Worm (Caenorhabditis elegans) whole organism, L1 larva: ENCODE data around the gene F57C2.4.

Source experiments
- C04F5.9 ChIP-seq: sonication (generic microtip); optimal IDR thresholded peaks from 2 replicates; lab custom pipeline; 2016; ENCODE audit warnings: missing genetic modification characterization, missing compliant biosample characterization
- C16A3.4 ChIP-seq: fragments of 150-350 bp; optimal IDR thresholded peaks from 2 replicates; lab custom pipeline; 2014; ENCODE audit warnings: missing biosample characterization, missing genetic modification characterization
- C34B4.2 ChIP-seq: sonication (generic microtip); optimal IDR thresholded peaks from 2 replicates; lab custom pipeline; 2017; ENCODE audit warnings: mild to moderate bottlenecking, missing genetic modification characterization, missing compliant biosample characterization
- F16B12.6 ChIP-seq: fragments of 150-350 bp; optimal IDR thresholded peaks from 2 replicates; lab custom pipeline; 2014; ENCODE audit warnings: missing biosample characterization, missing genetic modification characterization
- aha-1 ChIP-seq: fragments of 150-350 bp; optimal IDR thresholded peaks from 2 replicates; lab custom pipeline; 2014; ENCODE audit warnings: missing biosample characterization, missing genetic modification characterization
- ceh-8 ChIP-seq: fragments of 200-800 bp; sonication (Bioruptor generic); optimal IDR thresholded peaks from 2 replicates; lab custom pipeline; 2018; ENCODE audit warnings: mild to moderate bottlenecking, missing genetic modification characterization, moderate library complexity, missing compliant biosample characterization
- ceh-82 ChIP-seq, 3 experiments: fragments of 150-350 bp in 1 of 3; sonication (generic microtip) in 2 of 3; optimal IDR thresholded peaks; 2 replicates each; lab custom pipeline; 2014 to 2017; ENCODE audit warnings: missing biosample characterization in 3 of 3, missing genetic modification characterization in 3 of 3
- ces-1 ChIP-seq: fragments of 150-350 bp; optimal IDR thresholded peaks from 2 replicates; lab custom pipeline; 2014; ENCODE audit warnings: missing biosample characterization, missing genetic modification reagents, missing genetic modification characterization
- dpl-1 ChIP-seq, 3 experiments: fragments of 150-350 bp in 2 of 3; sonication (generic microtip) in 1 of 3; optimal IDR thresholded peaks; 2 replicates each; lab custom pipeline; 2014 to 2017; ENCODE audit warnings: missing biosample characterization in 3 of 3, missing genetic modification characterization in 3 of 3, missing genetic modification reagents in 3 of 3
- dsc-1 ChIP-seq: sonication (generic microtip); optimal IDR thresholded peaks from 2 replicates; lab custom pipeline; 2016; ENCODE audit warnings: mild to moderate bottlenecking, missing genetic modification characterization, missing compliant biosample characterization
- efl-3 ChIP-seq: fragments of 200-800 bp; sonication (Bioruptor generic); optimal IDR thresholded peaks from 2 replicates; lab custom pipeline; 2018; ENCODE audit warnings: mild to moderate bottlenecking, missing genetic modification characterization, missing compliant biosample characterization
- egl-27 ChIP-seq, 2 experiments: fragments of 150-350 bp in 1 of 2; sonication (generic microtip); optimal IDR thresholded peaks; 3 replicates each; lab custom pipeline; 2017 to 2018; ENCODE audit warnings: missing biosample characterization in 2 of 2, missing genetic modification characterization in 2 of 2, missing genetic modification reagents in 2 of 2
- elt-2 ChIP-seq: sonication (generic microtip); optimal IDR thresholded peaks from 2 replicates; lab custom pipeline; 2016; ENCODE audit warnings: missing genetic modification characterization, mild to moderate bottlenecking, inconsistent platforms, missing compliant biosample characterization, missing genetic modification reagents
- ets-5 ChIP-seq: fragments of 200-800 bp; sonication (Bioruptor generic); IDR thresholded peaks from 2 replicates; pipeline ENCODE4 v1.3.6; 2022; ENCODE audit warnings: missing genetic modification characterization, missing compliant biosample characterization
- fkh-10 ChIP-seq: sonication (generic microtip); optimal IDR thresholded peaks from 2 replicates; lab custom pipeline; 2017; ENCODE audit warnings: missing biosample characterization, missing genetic modification reagents, missing genetic modification characterization
- fkh-8 ChIP-seq: sonication (generic microtip); optimal IDR thresholded peaks from 2 replicates; lab custom pipeline; 2016; ENCODE audit warnings: mild to moderate bottlenecking, missing genetic modification characterization, missing compliant biosample characterization
- fos-1 ChIP-seq: fragments of 150-350 bp; optimal IDR thresholded peaks from 2 replicates; lab custom pipeline; 2014; ENCODE audit warnings: missing biosample characterization, missing genetic modification characterization
- grh-1 ChIP-seq: fragments of 200-800 bp; sonication (Bioruptor generic); IDR thresholded peaks from 2 replicates; pipeline ENCODE4 v1.3.6; 2022; ENCODE audit warnings: missing genetic modification reagents, missing genetic modification characterization, missing compliant biosample characterization
- hlh-17 ChIP-seq: fragments of 200-800 bp; sonication (Bioruptor generic); optimal IDR thresholded peaks from 2 replicates; lab custom pipeline; 2018; ENCODE audit warnings: missing genetic modification characterization, mild to moderate bottlenecking, missing compliant biosample characterization, moderate library complexity, borderline replicate concordance
- hlh-4 ChIP-seq: sonication (generic microtip); optimal IDR thresholded peaks from 2 replicates; lab custom pipeline; 2016; ENCODE audit warnings: mild to moderate bottlenecking, missing genetic modification characterization, missing compliant biosample characterization
- hpl-2 ChIP-seq: fragments of 150-350 bp; optimal IDR thresholded peaks from 2 replicates; lab custom pipeline; 2014; ENCODE audit warnings: missing biosample characterization, missing genetic modification reagents, missing genetic modification characterization
- irx-1 ChIP-seq: sonication (generic microtip); optimal IDR thresholded peaks from 2 replicates; lab custom pipeline; 2016; ENCODE audit warnings: missing genetic modification characterization, missing compliant biosample characterization
- isw-1 ChIP-seq: fragments of 200-800 bp; sonication (Bioruptor generic); IDR thresholded peaks from 2 replicates; pipeline ENCODE4 v1.3.6; 2022; ENCODE audit warnings: missing genetic modification characterization, missing compliant biosample characterization
- lin-13 ChIP-seq: fragments of 150-350 bp; optimal IDR thresholded peaks from 2 replicates; lab custom pipeline; 2014; ENCODE audit warnings: missing biosample characterization, missing genetic modification reagents, missing genetic modification characterization
- lin-15B ChIP-seq: fragments of 150-350 bp; sonication (generic microtip); optimal IDR thresholded peaks from 3 replicates; lab custom pipeline; 2014; ENCODE audit warnings: missing biosample characterization, missing genetic modification characterization
- lin-35 ChIP-seq, 2 experiments: fragments of 150-350 bp; optimal IDR thresholded peaks; 2 replicates each; lab custom pipeline; 2014; ENCODE audit warnings: missing biosample characterization in 2 of 2, missing genetic modification characterization in 2 of 2, missing genetic modification reagents in 2 of 2
- lin-39 ChIP-seq: fragments of 150-350 bp; optimal IDR thresholded peaks from 2 replicates; lab custom pipeline; 2014; ENCODE audit warnings: missing biosample characterization, missing genetic modification reagents, missing genetic modification characterization
- lir-3 ChIP-seq: sonication (generic microtip); optimal IDR thresholded peaks from 2 replicates; lab custom pipeline; 2016; ENCODE audit warnings: mild to moderate bottlenecking, missing genetic modification characterization, moderate library complexity, missing compliant biosample characterization; ENCODE audit not compliant: poor library complexity
- lsy-2 ChIP-seq, 2 experiments: fragments of 150-350 bp; optimal IDR thresholded peaks; 2 replicates each; lab custom pipeline; 2014; ENCODE audit warnings: missing biosample characterization in 2 of 2, missing genetic modification characterization in 2 of 2
- mep-1 ChIP-seq: fragments of 150-350 bp; optimal IDR thresholded peaks from 2 replicates; lab custom pipeline; 2014; ENCODE audit warnings: missing biosample characterization, missing genetic modification characterization
- nhr-11 ChIP-seq: fragments of 150-350 bp; optimal IDR thresholded peaks from 2 replicates; lab custom pipeline; 2014; ENCODE audit warnings: missing biosample characterization, missing genetic modification characterization
- nhr-12 ChIP-seq: sonication (generic microtip); optimal IDR thresholded peaks from 2 replicates; lab custom pipeline; 2017; ENCODE audit warnings: missing biosample characterization, missing genetic modification characterization
- nhr-20 ChIP-seq: sonication (generic microtip); optimal IDR thresholded peaks from 2 replicates; lab custom pipeline; 2016; ENCODE audit warnings: mild to moderate bottlenecking, missing genetic modification characterization, missing compliant biosample characterization
- nhr-237 ChIP-seq: fragments of 150-350 bp; optimal IDR thresholded peaks from 2 replicates; lab custom pipeline; 2014; ENCODE audit warnings: missing biosample characterization, missing genetic modification characterization
- nhr-28 ChIP-seq: fragments of 150-350 bp; optimal IDR thresholded peaks from 2 replicates; lab custom pipeline; 2014; ENCODE audit warnings: missing biosample characterization, missing genetic modification characterization
- nhr-47 ChIP-seq: sonication (generic microtip); optimal IDR thresholded peaks from 2 replicates; lab custom pipeline; 2016; ENCODE audit warnings: mild to moderate bottlenecking, missing genetic modification characterization, moderate library complexity, missing compliant biosample characterization
- nhr-71 ChIP-seq: sonication (generic microtip); optimal IDR thresholded peaks from 2 replicates; lab custom pipeline; 2016; ENCODE audit warnings: mild to moderate bottlenecking, missing genetic modification characterization, moderate library complexity, missing compliant biosample characterization
- nhr-76 ChIP-seq: sonication (generic microtip); optimal IDR thresholded peaks from 2 replicates; lab custom pipeline; 2017; ENCODE audit warnings: missing biosample characterization, missing genetic modification characterization
- nhr-77 ChIP-seq: fragments of 150-350 bp; optimal IDR thresholded peaks from 2 replicates; lab custom pipeline; 2014; ENCODE audit warnings: missing biosample characterization, missing genetic modification characterization
- rnt-1 ChIP-seq: sonication (generic microtip); optimal IDR thresholded peaks from 2 replicates; lab custom pipeline; 2016; ENCODE audit warnings: mild to moderate bottlenecking, missing genetic modification characterization, moderate library complexity, missing compliant biosample characterization
- snpc-4 ChIP-seq: fragments of 150-350 bp; optimal IDR thresholded peaks from 2 replicates; lab custom pipeline; 2014; ENCODE audit warnings: missing biosample characterization, missing genetic modification characterization
- sptf-1 ChIP-seq: fragments of 150-350 bp; optimal IDR thresholded peaks from 2 replicates; lab custom pipeline; 2014; ENCODE audit warnings: missing biosample characterization, missing genetic modification characterization
- sup-37 ChIP-seq: fragments of 200-800 bp; sonication (Bioruptor generic); optimal IDR thresholded peaks from 2 replicates; lab custom pipeline; 2018; ENCODE audit warnings: mild to moderate bottlenecking, missing genetic modification characterization, missing compliant biosample characterization
- tbx-2 ChIP-seq: sonication (generic microtip); optimal IDR thresholded peaks from 2 replicates; lab custom pipeline; 2016; ENCODE audit warnings: missing genetic modification characterization, missing compliant biosample characterization
- tlp-1 ChIP-seq: fragments of 150-350 bp; optimal IDR thresholded peaks from 2 replicates; lab custom pipeline; 2014; ENCODE audit warnings: missing biosample characterization, missing genetic modification characterization
- unc-62 ChIP-seq: fragments of 150-350 bp; optimal IDR thresholded peaks from 2 replicates; lab custom pipeline; 2014; ENCODE audit warnings: missing biosample characterization, missing genetic modification reagents, missing genetic modification characterization
- unc-86 ChIP-seq: sonication (generic microtip); optimal IDR thresholded peaks from 2 replicates; lab custom pipeline; 2016; ENCODE audit warnings: missing genetic modification characterization, missing compliant biosample characterization
- unc-98 ChIP-seq: fragments of 200-800 bp; sonication (Bioruptor generic); IDR thresholded peaks from 2 replicates; pipeline ENCODE4 v1.3.6; 2022; ENCODE audit warnings: missing genetic modification characterization, missing compliant biosample characterization
- vab-15 ChIP-seq: sonication (generic microtip); optimal IDR thresholded peaks from 2 replicates; lab custom pipeline; 2017; ENCODE audit warnings: missing genotype, mild to moderate bottlenecking, missing genetic modification characterization, missing compliant biosample characterization
- zag-1 ChIP-seq: fragments of 150-350 bp; optimal IDR thresholded peaks from 2 replicates; lab custom pipeline; 2014; ENCODE audit warnings: missing biosample characterization, missing genetic modification characterization
- zip-4 ChIP-seq: fragments of 200-800 bp; sonication (Bioruptor generic); optimal IDR thresholded peaks from 2 replicates; lab custom pipeline; 2018; ENCODE audit warnings: mild to moderate bottlenecking, missing genetic modification characterization, moderate library complexity, missing compliant biosample characterization
- ztf-11 ChIP-seq, 2 experiments: sonication (generic microtip); optimal IDR thresholded peaks; 2 replicates each; lab custom pipeline; 2016 to 2017; ENCODE audit warnings: missing genetic modification characterization in 2 of 2, missing biosample characterization in 1 of 2, missing compliant biosample characterization in 1 of 2
- ztf-4 ChIP-seq: fragments of 150-350 bp; optimal IDR thresholded peaks from 2 replicates; lab custom pipeline; 2014; ENCODE audit warnings: missing biosample characterization, missing genetic modification characterization

Gene F57C2.4

ce11 chrII:14496809-14497208 is 28.3 kb upstream of the F57C2.4 start:
- TF ChIP-seq lin-13 (peak; percentile 32), ets-5 (no peak), dpl-1 (GFP tag; optimal IDR thresholded peaks at IDR 0.05; lab: Kevin White, UChicago) (peak; percentile 30 to 67 (median 58)), ztf-4 (peak; percentile 18), nhr-12 (tag; lab: Kevin White, UChicago) (no peak), ceh-8 (GFP tag; lab: Kevin White, UChicago) (peak; percentile 41), lsy-2 (tag; optimal IDR thresholded peaks at IDR 0.05; lab: Kevin White, UChicago) (peak; percentile 67 to 92), ces-1 (no peak), grh-1 (GFP tag; lab: Robert Waterston, UW) (peak; percentile 47; the same call in 1 of the 2 replicates), tlp-1 (no peak), vab-15 (peak; percentile 57), nhr-77 (tag; lab: Kevin White, UChicago) (peak; percentile 97), lin-15B (no peak), nhr-20 (peak; percentile 92), unc-62 (GFP tag; lab: Kevin White, UChicago) (no peak), nhr-11 (tag; lab: Kevin White, UChicago) (peak; percentile 30), lir-3 (peak; percentile 83), nhr-76 (tag; lab: Kevin White, UChicago) (no peak), irx-1 (tag; lab: Kevin White, UChicago) (peak; percentile 58), fkh-10 (peak; percentile 8), ztf-11 (tag; optimal IDR thresholded peaks at IDR 0.05; lab: Kevin White, UChicago) (peak in 1 of 2 experiments; percentile 66), tbx-2 (peak; percentile 83), nhr-71 (tag; lab: Kevin White, UChicago) (peak; percentile 86), hlh-17 (GFP tag; lab: Kevin White, UChicago) (no peak), unc-86 (tag; lab: Kevin White, UChicago) (peak; percentile 33), C04F5.9 (tag; lab: Kevin White, UChicago) (peak; percentile 7), isw-1 (GFP tag; lab: Robert Waterston, UW) (no peak), hlh-4 (tag; lab: Kevin White, UChicago) (no peak), zag-1 (tag; lab: Kevin White, UChicago) (no peak), F16B12.6 (peak; percentile 50), nhr-28 (tag; lab: Kevin White, UChicago) (no peak), rnt-1 (tag; lab: Kevin White, UChicago) (peak; percentile 90), nhr-47 (peak; percentile 86), elt-2 (tag; lab: Kevin White, UChicago) (peak; percentile 65), C16A3.4 (tag; lab: Kevin White, UChicago) (peak; percentile 93), egl-27 (tag; optimal IDR thresholded peaks at IDR 0.05; lab: Kevin White, UChicago) (peak; percentile 22 to 50), ceh-82 (tag; optimal IDR thresholded peaks at IDR 0.05; lab: Kevin White, UChicago) (peak; percentile 26 to 56 (median 48)), sptf-1 (tag; lab: Kevin White, UChicago) (no peak), zip-4 (GFP tag; lab: Kevin White, UChicago) (peak; percentile 30), dsc-1 (tag; lab: Kevin White, UChicago) (peak; percentile 67), snpc-4 (tag; lab: Kevin White, UChicago) (peak; percentile 75), lin-35 (GFP tag; optimal IDR thresholded peaks at IDR 0.05; lab: Kevin White, UChicago) (peak; percentile 56 to 85), nhr-237 (tag; lab: Kevin White, UChicago) (peak; percentile 3), efl-3 (GFP tag; lab: Kevin White, UChicago) (no peak), hpl-2 (GFP tag; lab: Kevin White, UChicago) (peak; percentile 72), fkh-8 (tag; lab: Kevin White, UChicago) (peak; percentile 39), fos-1 (peak; percentile 77), unc-98 (GFP tag; lab: Robert Waterston, UW) (no peak), sup-37 (GFP tag; lab: Kevin White, UChicago) (no peak), lin-39 (tag; lab: Kevin White, UChicago) (no peak), C34B4.2 (tag; lab: Kevin White, UChicago) (no peak), aha-1 (tag; lab: Kevin White, UChicago) (peak; percentile 45), mep-1 (peak; percentile 82)
